Fruit fly (Drosophila melanogaster) whole organism: ENCODE measurements around the gene nonA.

Experiments
- CG8478 ChIP-seq: fragments of >200 bp; optimal IDR thresholded peaks from 2 replicates; lab custom pipeline; 2018; ENCODE audit warnings: inconsistent platforms
- Dll ChIP-seq: fragments of >200 bp; optimal IDR thresholded peaks from 2 replicates; lab custom pipeline; 2017
- EcR ChIP-seq, 2 experiments: fragments of >200 bp; optimal IDR thresholded peaks; 2 replicates each; lab custom pipeline; 2017; ENCODE audit warnings: missing biosample characterization in 2 of 2, missing genetic modification characterization in 2 of 2, missing genetic modification reagents in 2 of 2
- pan ChIP-seq: fragments of >200 bp; optimal IDR thresholded peaks from 2 replicates; lab custom pipeline; 2017
- psq ChIP-seq: fragments of >200 bp; optimal IDR thresholded peaks from 2 replicates; lab custom pipeline; 2017
- usp ChIP-seq: fragments of >200 bp; optimal IDR thresholded peaks from 2 replicates; lab custom pipeline; 2017; ENCODE audit warnings: missing biosample characterization, missing genetic modification characterization, mixed read lengths

nonA gene

DNA sequence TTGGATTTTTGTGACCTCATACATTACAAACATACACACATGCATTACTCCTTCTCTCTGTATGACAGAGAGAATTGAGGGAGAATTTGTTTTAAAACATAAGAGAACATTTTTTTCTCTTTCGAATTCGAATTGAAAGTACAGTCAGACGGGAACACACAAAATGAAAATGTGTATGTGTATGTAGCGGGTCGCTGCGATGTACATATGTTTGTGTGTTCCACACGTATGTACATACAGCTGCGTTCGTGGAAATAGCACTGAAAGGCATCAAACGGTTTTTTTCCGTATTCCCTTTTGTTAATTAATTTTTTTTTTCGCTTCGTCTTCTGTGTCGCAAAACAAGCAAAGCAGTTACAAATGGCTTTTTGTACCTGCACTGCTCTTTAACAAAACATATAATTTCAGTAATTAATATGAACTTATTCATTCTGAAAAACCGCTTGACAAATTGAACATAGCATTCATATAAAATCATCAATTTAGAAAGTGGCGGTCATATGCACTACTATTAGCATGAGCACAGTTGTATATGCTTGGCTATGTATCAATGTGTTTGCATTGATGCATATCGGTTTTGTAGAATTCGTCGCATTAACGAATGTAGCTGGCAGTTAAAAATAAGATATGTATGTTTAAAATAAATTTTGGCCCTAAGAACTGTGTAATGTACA is 28.6 kb upstream of the nonA start:
- TF ChIP-seq Dll (lab: Kevin White, UChicago) (no peak), EcR (GFP tag; optimal IDR thresholded peaks at IDR 0.05; lab: Kevin White, UChicago) (no peak), pan (no peak), psq (lab: Kevin White, UChicago) (no peak), usp (GFP tag; lab: Kevin White, UChicago) (no peak), CG8478 (lab: Kevin White, UChicago) (no peak)

dm6 chrX:16333434-16334141 is 27.8 kb upstream of the nonA start, which contains the start of the genes CG9921 and Dsp1:
CG9921 (minus strand) TSS chrX:16333600.
Dsp1 (plus strand) TSS chrX:16333612.
- TF ChIP-seq usp (GFP tag; lab: Kevin White, UChicago) = no peak
- TF ChIP-seq Dll (lab: Kevin White, UChicago) = no peak
- TF ChIP-seq pan = no peak
- no peak for TF ChIP-seq CG8478 (lab: Kevin White, UChicago)

DNA sequence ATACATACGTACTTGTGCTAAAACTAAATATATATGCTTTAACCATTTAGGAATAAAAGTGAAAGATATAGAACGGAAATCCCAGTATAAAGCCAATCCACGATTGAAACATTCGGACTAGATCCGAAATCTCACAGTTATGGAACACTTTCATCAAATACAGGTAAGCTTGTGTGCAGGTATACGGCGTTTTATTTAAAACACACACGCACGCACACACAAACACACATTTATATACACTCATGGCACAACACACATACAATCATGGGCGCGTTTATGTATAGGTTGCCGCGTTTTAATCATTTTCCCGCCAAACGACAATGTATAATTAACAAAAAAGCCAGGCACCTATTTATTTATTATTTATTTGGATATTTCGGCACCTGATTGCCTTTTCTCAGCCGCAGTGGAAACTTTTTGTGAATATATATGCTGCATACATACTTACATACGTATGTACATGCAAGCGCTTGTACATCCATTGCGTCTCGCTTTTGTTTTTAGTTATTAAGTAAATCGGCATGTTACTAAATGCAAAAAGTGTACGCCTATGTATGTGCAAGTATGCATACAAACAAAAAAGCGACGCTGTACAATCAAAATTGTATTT is 27.0 kb upstream of the nonA start:
- TF ChIP-seq EcR (GFP tag; optimal IDR thresholded peaks at IDR 0.05; lab: Kevin White, UChicago) (no peak), psq (lab: Kevin White, UChicago) (no peak), CG8478 (lab: Kevin White, UChicago) (no peak), pan (no peak), usp (GFP tag; lab: Kevin White, UChicago) (no peak), Dll (lab: Kevin White, UChicago) (no peak)

DNA sequence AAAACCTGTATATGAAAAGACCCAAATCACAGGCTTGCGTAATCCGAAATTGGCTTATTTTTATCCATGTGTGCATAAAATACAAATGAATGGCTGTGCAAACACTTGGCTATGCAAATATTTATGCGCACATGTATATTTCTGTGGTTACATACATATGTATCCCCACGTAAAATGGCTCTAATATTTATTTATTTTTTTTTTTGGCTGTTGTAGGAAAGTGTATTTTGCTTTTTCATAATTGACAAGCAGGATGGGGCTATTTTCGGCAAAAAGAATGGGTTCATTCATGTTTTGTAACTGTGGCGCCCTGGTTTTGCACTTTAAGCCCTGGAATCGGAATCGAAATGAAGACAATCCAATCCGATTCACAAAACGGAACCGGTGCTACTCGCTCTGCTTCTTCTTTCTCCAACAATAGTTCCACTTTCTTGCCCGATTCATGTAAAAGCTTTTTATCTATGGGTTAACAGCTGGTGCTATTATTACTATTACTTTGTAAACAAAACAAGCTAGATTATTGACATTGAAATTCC is 26.2 kb upstream of the nonA start:
- TF ChIP-seq psq (lab: Kevin White, UChicago) = no peak
- TF ChIP-seq pan = no peak
- TF ChIP-seq Dll (lab: Kevin White, UChicago) = no peak
- no peak for TF ChIP-seq EcR (GFP tag; optimal IDR thresholded peaks at IDR 0.05; lab: Kevin White, UChicago)
- no peak for TF ChIP-seq CG8478 (lab: Kevin White, UChicago)
- TF ChIP-seq usp (GFP tag; lab: Kevin White, UChicago) = no peak

DNA sequence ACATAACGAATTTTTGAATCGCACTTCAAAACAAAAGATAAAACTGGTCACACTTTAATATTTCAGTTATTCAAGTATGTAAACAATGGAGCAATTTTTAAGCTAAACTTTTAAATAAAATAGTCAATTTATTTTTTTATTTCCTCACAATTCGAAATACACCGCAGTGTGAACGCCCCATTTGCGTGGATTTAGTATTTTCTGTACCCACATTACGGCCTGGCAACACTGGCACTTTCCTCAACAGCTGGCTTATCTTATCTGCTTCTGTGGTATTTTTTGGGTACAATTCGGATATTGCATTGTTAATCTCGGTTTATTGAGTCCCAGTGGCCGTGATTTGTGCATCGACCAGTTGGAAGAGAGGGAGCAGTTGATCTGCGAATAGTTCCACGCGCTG is 11.3 kb upstream of the nonA start, which contains the start of gene sl:
TSS of gene sl (plus strand) at position 254 of the 400 bp plus-strand sequence.
- TF ChIP-seq usp (GFP tag; lab: Kevin White, UChicago) (no peak), EcR (GFP tag; optimal IDR thresholded peaks at IDR 0.05; lab: Kevin White, UChicago) (no peak), CG8478 (lab: Kevin White, UChicago) (no peak), pan (no peak), Dll (lab: Kevin White, UChicago) (no peak), psq (lab: Kevin White, UChicago) (no peak)

- TF ChIP-seq CG8478 (lab: Kevin White, UChicago) (no peak), psq (lab: Kevin White, UChicago) (no peak), Dll (lab: Kevin White, UChicago) (no peak), EcR (GFP tag; optimal IDR thresholded peaks at IDR 0.05; lab: Kevin White, UChicago) (no peak), usp (GFP tag; lab: Kevin White, UChicago) (no peak), pan (no peak)
Measured at dm6 chrX:16358670-16359320, 2.6 kb upstream of the nonA start, which contains the start of the genes U2af50 and PIG-Q. U2af50 (minus strand) TSS chrX:16359039. PIG-Q (plus strand) TSS chrX:16359143.

dm6 chrX:16368585-16368984 is 7.2 kb downstream of the nonA start:
- no peak for TF ChIP-seq psq (lab: Kevin White, UChicago)
- no peak for TF ChIP-seq Dll (lab: Kevin White, UChicago)
- no peak for TF ChIP-seq CG8478 (lab: Kevin White, UChicago)
- TF ChIP-seq usp (GFP tag; lab: Kevin White, UChicago) = no peak
- no peak for TF ChIP-seq EcR (GFP tag; optimal IDR thresholded peaks at IDR 0.05; lab: Kevin White, UChicago)
- no peak for TF ChIP-seq pan

DNA sequence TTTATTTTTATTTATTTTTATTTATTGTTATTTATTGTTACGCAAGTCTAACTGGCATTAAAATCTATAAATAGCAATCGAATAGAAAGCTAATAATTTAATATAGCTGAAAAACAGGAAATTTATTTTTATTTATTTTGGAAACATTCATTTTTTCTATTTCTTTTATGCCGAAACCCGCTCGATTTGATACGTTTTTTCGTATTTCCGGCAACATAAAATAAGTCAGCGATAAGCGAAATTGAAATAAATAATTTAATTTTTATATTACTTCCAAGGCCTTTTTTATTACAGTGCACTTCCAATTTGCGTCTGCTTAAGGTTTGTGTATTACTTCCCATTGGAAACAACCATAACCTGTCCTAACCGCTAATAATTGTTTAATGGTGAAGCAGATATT is 10.6 kb downstream of the nonA start:
- TF ChIP-seq usp (GFP tag; lab: Kevin White, UChicago) (no peak), psq (lab: Kevin White, UChicago) (no peak), CG8478 (lab: Kevin White, UChicago) (no peak), EcR (GFP tag; optimal IDR thresholded peaks at IDR 0.05; lab: Kevin White, UChicago) (no peak), Dll (lab: Kevin White, UChicago) (no peak), pan (no peak)

DNA sequence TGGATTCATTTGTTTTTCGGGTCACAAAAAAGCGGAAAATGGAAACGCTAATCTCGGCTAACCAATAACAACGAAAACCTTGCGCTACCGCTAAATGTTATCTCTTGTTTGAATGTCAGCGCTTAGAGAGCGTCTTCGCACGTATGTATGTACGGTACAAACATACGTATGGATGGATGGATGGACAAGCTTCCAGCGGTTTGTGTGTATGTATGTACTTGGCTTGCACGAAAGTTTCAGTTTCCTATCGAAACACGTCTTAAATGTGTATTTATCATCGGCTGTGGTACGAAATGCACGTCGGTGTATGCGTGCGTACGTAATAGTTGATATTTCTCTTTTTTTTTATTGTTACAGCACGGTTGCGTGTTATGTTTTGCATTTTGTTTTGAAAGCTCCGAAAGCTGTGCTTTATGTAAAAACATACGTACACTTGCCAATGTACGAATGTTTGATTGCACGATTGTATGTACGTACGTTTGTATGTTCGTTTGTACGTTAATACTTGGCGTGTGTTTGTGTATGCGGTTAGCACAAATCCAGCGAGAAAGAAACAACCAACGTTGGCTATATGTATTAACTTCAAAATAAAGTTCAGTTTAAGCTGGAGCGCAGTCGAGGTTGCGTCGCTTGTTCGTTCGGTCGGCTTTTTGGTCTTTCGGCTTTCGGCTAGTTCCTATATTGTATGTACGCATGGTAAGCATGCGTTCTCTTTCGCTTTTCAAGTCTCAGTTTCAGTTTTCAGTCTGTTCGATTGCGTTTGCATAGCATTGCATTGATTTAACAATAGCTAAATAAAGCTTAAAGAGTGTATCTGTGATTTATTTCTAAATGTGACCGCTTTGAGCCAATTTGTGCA is 11.4 kb downstream of the nonA start, which contains the start of gene Fur2:
TSS of gene Fur2 (plus strand) at position 595 of the 859 bp plus-strand sequence.
- TF ChIP-seq pan (no peak), EcR (GFP tag; optimal IDR thresholded peaks at IDR 0.05; lab: Kevin White, UChicago) (no peak), psq (lab: Kevin White, UChicago) (no peak), CG8478 (lab: Kevin White, UChicago) (no peak), Dll (lab: Kevin White, UChicago) (no peak), usp (GFP tag; lab: Kevin White, UChicago) (no peak)

DNA sequence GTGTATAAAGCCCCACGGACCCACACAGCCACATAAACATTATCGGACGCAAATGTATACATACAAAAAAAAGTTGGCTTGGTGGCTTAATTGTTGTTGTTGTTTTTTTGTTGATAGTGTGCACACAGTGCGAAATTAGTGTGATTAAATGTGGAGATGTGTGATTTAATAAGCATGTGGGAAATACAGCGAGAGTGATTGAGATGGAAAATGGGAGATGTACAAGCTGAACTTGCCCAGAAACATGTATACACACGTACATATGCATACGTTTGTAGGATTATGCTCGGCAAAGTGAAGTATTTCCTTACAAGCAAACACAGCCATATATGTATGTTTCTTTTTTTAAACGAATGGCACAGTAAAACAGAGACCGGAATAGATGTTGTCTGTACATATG is 12.2 kb downstream of the nonA start:
- TF ChIP-seq usp (GFP tag; lab: Kevin White, UChicago) (no peak), Dll (lab: Kevin White, UChicago) (no peak), EcR (GFP tag; optimal IDR thresholded peaks at IDR 0.05; lab: Kevin White, UChicago) (no peak), CG8478 (lab: Kevin White, UChicago) (no peak), pan (no peak), psq (lab: Kevin White, UChicago) (no peak)
